Worm (Caenorhabditis elegans): Measurements from ENCODE around the gene dlc-3.
A peak's percentile ranks its signal among the peaks of the same experiment; 100 is the strongest.
"Not testable (repeated sequence)": the region's sequence is repeated elsewhere in the genome, so short reads cannot be mapped to it uniquely, and the experiment has no call there.

dlc-3 gene

DNA sequence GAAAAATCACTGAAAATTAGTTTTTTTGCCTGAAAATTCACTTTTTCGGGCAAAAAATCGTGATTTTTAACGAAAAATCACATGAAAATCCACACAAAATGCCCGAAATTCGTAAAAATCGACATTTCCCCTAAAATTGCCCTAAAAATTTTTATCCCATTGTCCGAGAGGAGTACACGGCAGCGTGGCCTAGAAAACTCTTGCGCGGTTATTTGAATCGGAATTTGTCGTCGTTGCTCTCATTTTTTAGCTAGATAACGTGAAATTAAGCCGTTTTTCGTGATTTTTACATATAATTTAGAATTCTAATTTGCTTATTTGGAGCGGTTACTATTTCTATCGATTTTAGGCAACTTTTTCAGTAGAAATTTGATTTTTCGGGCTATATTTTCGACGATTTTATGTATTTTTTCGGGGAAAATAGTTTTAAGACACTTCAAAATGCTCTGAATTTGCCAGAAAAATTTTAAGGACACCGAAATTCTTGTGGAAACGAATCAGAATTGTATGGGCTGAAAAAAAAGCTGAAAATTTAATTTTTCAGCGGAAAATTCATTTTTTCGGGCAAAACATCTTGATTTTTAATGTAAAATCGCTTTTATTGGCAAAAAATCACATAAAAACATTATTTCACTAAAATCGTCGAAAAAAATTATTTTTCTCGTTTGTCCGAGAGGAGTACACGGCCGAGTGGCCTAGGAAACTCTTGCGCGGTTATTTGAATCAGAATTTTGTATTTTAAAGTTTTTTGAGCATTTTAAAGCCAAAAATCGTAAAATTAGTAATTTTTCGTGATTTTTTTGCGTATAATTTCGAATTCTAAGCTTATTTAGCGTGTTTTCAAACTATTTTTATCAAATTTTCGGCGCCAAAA is 16.7 kb upstream of the dlc-3 start (continued):
- TF ChIP-seq pha-4 (tag; optimal IDR thresholded peaks at IDR 0.05) (peak; percentile 64), hmg-11 (tag; optimal IDR thresholded peaks at IDR 0.05) (peak; percentile 3), ceh-9 (tag; optimal IDR thresholded peaks at IDR 0.05) (no peak), fkh-10 (GFP tag; optimal IDR thresholded peaks at IDR 0.05) (no peak), lin-15B (tag; optimal IDR thresholded peaks at IDR 0.05) (peak; percentile 72), egl-5 (tag; optimal IDR thresholded peaks at IDR 0.05) (no peak), unc-62 (GFP tag; optimal IDR thresholded peaks at IDR 0.05) (no peak), snpc-4 (tag; optimal IDR thresholded peaks at IDR 0.05) (peak; percentile 54), ZK546.5 (tag; optimal IDR thresholded peaks at IDR 0.05) (no peak), nhr-25 (tag; optimal IDR thresholded peaks at IDR 0.05) (peak; percentile 42), ztf-11 (tag; optimal IDR thresholded peaks at IDR 0.05) (no peak), ceh-28 (tag; optimal IDR thresholded peaks at IDR 0.05) (no peak), fkh-2 (tag; optimal IDR thresholded peaks at IDR 0.05) (no peak), jun-1 (tag; optimal IDR thresholded peaks at IDR 0.05) (no peak), pqm-1 (tag; optimal IDR thresholded peaks at IDR 0.05) (no peak), eor-1 (tag; optimal IDR thresholded peaks at IDR 0.05) (peak in 1 of 2 experiments; percentile 62), nhr-67 (tag; optimal IDR thresholded peaks at IDR 0.05) (no peak), nhr-28 (tag; optimal IDR thresholded peaks at IDR 0.05) (no peak)

DNA sequence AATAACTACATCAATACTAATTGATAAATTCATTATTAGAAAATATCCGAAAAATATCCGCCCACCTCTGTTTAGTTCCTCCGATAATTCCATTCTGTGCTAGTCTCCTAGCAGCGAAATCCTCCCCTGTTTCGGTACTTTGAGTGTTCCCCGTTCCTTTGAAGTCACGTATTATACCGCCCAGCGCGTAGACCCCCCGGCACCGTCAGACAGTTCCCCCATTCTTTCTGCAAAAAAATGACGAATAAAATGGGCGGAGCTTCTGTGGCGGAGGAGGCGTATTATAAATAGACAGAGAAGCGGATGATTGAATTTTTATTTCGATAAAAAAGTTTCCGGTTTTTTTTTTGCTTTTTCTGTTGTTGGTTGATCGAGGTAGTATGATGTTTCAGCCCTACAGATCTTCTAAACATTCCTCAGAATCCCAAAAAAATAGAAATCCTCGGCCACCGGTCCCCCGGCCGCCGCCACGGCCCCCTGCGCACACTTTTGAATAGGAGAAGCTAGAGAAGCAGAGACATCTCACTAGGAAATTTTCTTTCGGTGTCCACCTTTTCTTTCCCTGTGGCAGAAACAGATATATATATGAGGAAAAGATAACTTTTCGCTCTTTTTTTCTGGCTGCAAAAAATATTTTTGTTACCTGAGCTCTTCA is 10.0 kb upstream of the dlc-3 start:
- TF ChIP-seq jun-1 (tag; optimal IDR thresholded peaks at IDR 0.05) = no peak
- no peak for TF ChIP-seq nhr-25 (tag; optimal IDR thresholded peaks at IDR 0.05)
- no peak for TF ChIP-seq fos-1 (tag; optimal IDR thresholded peaks at IDR 0.05)
- no peak for TF ChIP-seq nhr-28 (tag; optimal IDR thresholded peaks at IDR 0.05)
- peak; percentile 30 for TF ChIP-seq lin-15B (tag; optimal IDR thresholded peaks at IDR 0.05)
- TF ChIP-seq lin-39 (tag; optimal IDR thresholded peaks at IDR 0.05) = peak; percentile 6
- no peak for TF ChIP-seq fkh-2 (tag; optimal IDR thresholded peaks at IDR 0.05)
- peak; percentile 26 for TF ChIP-seq hmg-11 (tag; optimal IDR thresholded peaks at IDR 0.05)
- TF ChIP-seq nfya-1 (tag; optimal IDR thresholded peaks at IDR 0.05; ENCODE audit: insufficient read depth) = peak; percentile 26
- TF ChIP-seq nhr-237 (tag; optimal IDR thresholded peaks at IDR 0.05) = no peak

ce11 chrIV:16424337-16424736 is 7.7 kb upstream of the dlc-3 start, which contains the start of gene Y10G11A.1:
TSS of gene Y10G11A.1 (plus strand) at chrIV:16424637.
- TF ChIP-seq jun-1 (tag; optimal IDR thresholded peaks at IDR 0.05); R02D3.7 (tag; optimal IDR thresholded peaks at IDR 0.05); sea-2 (GFP tag; optimal IDR thresholded peaks at IDR 0.05): not testable (repeated sequence)

DNA sequence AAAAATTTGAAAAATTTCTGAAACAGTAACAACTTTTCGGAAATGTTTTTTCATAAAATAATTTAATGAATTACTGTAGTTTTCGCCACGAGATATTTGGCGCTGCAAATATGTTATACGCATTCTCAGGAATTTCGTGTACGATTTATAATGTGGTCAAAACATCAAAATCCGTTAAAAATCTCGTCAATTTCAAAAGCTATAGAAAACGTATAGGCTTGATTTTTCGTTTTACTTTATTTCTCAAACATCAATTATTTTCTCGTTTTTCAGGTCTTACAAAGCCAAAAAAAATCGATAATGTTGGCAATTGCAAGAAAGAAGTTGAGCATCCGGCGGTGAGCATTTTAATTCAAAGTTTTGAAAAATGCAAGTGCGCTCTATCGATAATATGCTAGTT is 10.9 kb downstream of the dlc-3 start, which contains the start of gene dlc-4:
dlc-4 (plus strand) TSS at position 301 of the 400 bp plus-strand sequence.
- TF ChIP-seq nhr-43 (tag; optimal IDR thresholded peaks at IDR 0.05; ENCODE audit: poor library complexity, severe bottlenecking) (no peak), snpc-4 (tag; optimal IDR thresholded peaks at IDR 0.05) (no peak), unc-39 (tag; optimal IDR thresholded peaks at IDR 0.05) (no peak), egl-27 (tag; optimal IDR thresholded peaks at IDR 0.05) (no peak), nhr-28 (tag; optimal IDR thresholded peaks at IDR 0.05) (no peak), nhr-11 (tag; optimal IDR thresholded peaks at IDR 0.05) (no peak)

DNA sequence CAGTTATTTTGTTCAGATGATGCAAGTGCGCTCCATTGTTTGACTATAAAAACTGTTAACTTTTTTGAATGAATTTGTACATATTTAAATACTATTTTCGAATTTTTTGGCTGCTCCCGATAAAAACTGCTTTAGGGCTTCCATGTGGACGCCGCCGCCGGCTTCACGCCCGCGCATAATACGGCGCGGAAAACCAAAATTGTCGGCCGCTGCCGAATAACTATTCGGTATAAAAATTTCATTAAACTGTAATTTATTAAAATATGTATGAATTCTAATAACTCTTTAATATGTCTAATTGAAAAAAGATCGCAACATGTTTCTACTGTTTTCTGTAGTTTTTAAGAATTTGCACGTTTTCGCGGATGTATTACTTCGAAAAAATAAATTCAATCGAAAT is 14.6 kb downstream of the dlc-3 start:
- no peak for TF ChIP-seq jun-1 (tag; optimal IDR thresholded peaks at IDR 0.05)
- no peak for TF ChIP-seq sea-2 (GFP tag; optimal IDR thresholded peaks at IDR 0.05)
- no peak for TF ChIP-seq snpc-4 (tag; optimal IDR thresholded peaks at IDR 0.05)
- TF ChIP-seq ztf-4 (tag; optimal IDR thresholded peaks at IDR 0.05) = no peak
- TF ChIP-seq nhr-28 (tag; optimal IDR thresholded peaks at IDR 0.05) = no peak
- no peak for TF ChIP-seq fos-1 (tag; optimal IDR thresholded peaks at IDR 0.05)
- TF ChIP-seq fkh-2 (tag; optimal IDR thresholded peaks at IDR 0.05) = no peak
- no peak for TF ChIP-seq nhr-67 (tag; optimal IDR thresholded peaks at IDR 0.05)
- TF ChIP-seq nhr-76 (tag; optimal IDR thresholded peaks at IDR 0.05) = no peak
- TF ChIP-seq ama-1 (optimal IDR thresholded peaks at IDR 0.05) = no peak
- no peak for TF ChIP-seq elt-1 (tag; optimal IDR thresholded peaks at IDR 0.05)
- no peak for TF ChIP-seq mml-1 (tag; optimal IDR thresholded peaks at IDR 0.05)
- no peak for TF ChIP-seq ztf-11 (tag; optimal IDR thresholded peaks at IDR 0.05)
- no peak for TF ChIP-seq eor-1 (tag; optimal IDR thresholded peaks at IDR 0.05)
- TF ChIP-seq unc-39 (tag; optimal IDR thresholded peaks at IDR 0.05) = no peak
- no peak for TF ChIP-seq aly-2 (tag; optimal IDR thresholded peaks at IDR 0.05)

Measured in whole organism, L3 larva.